Fruit fly (Drosophila melanogaster) whole organism, embryonic: ENCODE results near the gene CG4709.

Source experiments
- Ada2b ChIP-seq: fragments of 200-800 bp; sonication (Bioruptor generic); IDR thresholded peaks from 2 replicates; pipeline ENCODE4 v1.3.6; 2022; ENCODE audit warnings: missing biosample characterization, missing genetic modification characterization
- Antp ChIP-seq: fragments of 200-800 bp; sonication (Bioruptor generic); optimal IDR thresholded peaks from 3 replicates; lab custom pipeline; 2016; ENCODE audit warnings: missing biosample characterization, missing genetic modification characterization
- Atf6 ChIP-seq: fragments of 200-800 bp; sonication (Bioruptor generic); IDR thresholded peaks from 2 replicates; pipeline ENCODE4 v1.3.6; 2022; ENCODE audit warnings: missing biosample characterization, missing genetic modification characterization
- CG10565 ChIP-seq: fragments of 200-800 bp; sonication (Bioruptor generic); optimal IDR thresholded peaks from 3 replicates; lab custom pipeline; 2016; ENCODE audit warnings: missing biosample characterization, mild to moderate bottlenecking, missing genetic modification characterization
- CG11695 ChIP-seq: fragments of 200-800 bp; sonication (Bioruptor generic); IDR thresholded peaks from 3 replicates; pipeline ENCODE4 v1.3.6; 2022; ENCODE audit warnings: missing biosample characterization, missing genetic modification characterization
- CG12659 ChIP-seq: fragments of 200-800 bp; sonication (Bioruptor generic); optimal IDR thresholded peaks from 3 replicates; lab custom pipeline; 2017; ENCODE audit warnings: mild to moderate bottlenecking, missing biosample characterization, missing genetic modification reagents, missing genetic modification characterization
- CG13424 ChIP-seq: fragments of 200-800 bp; sonication (Bioruptor generic); optimal IDR thresholded peaks from 2 replicates; lab custom pipeline; 2019; ENCODE audit warnings: missing biosample characterization, mild to moderate bottlenecking, missing genetic modification characterization, moderate library complexity
- CG15696 ChIP-seq: fragments of 200-800 bp; sonication (Bioruptor generic); optimal IDR thresholded peaks from 2 replicates; lab custom pipeline; 2019; ENCODE audit warnings: missing biosample characterization, mild to moderate bottlenecking, missing genetic modification characterization, moderate library complexity
- CG17912 ChIP-seq: fragments of 200-800 bp; sonication (Bioruptor generic); optimal IDR thresholded peaks from 2 replicates; lab custom pipeline; 2018; ENCODE audit warnings: missing biosample characterization, mild to moderate bottlenecking, missing genetic modification characterization
- CG2875 ChIP-seq: fragments of 200-800 bp; sonication (Bioruptor generic); optimal IDR thresholded peaks from 2 replicates; lab custom pipeline; 2017; ENCODE audit warnings: missing biosample characterization, mild to moderate bottlenecking, missing genetic modification characterization, missing genetic modification reagents
- CG3847 ChIP-seq: fragments of 200-800 bp; sonication (Bioruptor generic); IDR thresholded peaks from 2 replicates; pipeline ENCODE4 v1.3.6; 2022; ENCODE audit warnings: missing biosample characterization, missing genetic modification characterization
- CG3995 ChIP-seq: fragments of 200-800 bp; sonication (Bioruptor generic); optimal IDR thresholded peaks from 3 replicates; lab custom pipeline; 2016; ENCODE audit warnings: missing biosample characterization, missing genetic modification characterization
- CG6254 ChIP-seq: fragments of 200-800 bp; sonication (Bioruptor generic); optimal IDR thresholded peaks from 3 replicates; lab custom pipeline; 2017; ENCODE audit warnings: mild to moderate bottlenecking, missing biosample characterization, missing genetic modification reagents, missing genetic modification characterization
- CG6683 ChIP-seq: fragments of 200-800 bp; sonication (Bioruptor generic); optimal IDR thresholded peaks from 2 replicates; lab custom pipeline; 2017; ENCODE audit warnings: missing biosample characterization, mild to moderate bottlenecking, missing genetic modification characterization, missing genetic modification reagents
- CG7556 ChIP-seq: fragments of 200-800 bp; sonication (Bioruptor generic); optimal IDR thresholded peaks from 2 replicates; lab custom pipeline; 2017; ENCODE audit warnings: missing biosample characterization, mild to moderate bottlenecking, missing genetic modification characterization
- CG7839 ChIP-seq: fragments of 200-800 bp; sonication (Bioruptor generic); optimal IDR thresholded peaks from 3 replicates; lab custom pipeline; 2018; ENCODE audit warnings: missing biosample characterization, mild to moderate bottlenecking, missing genetic modification characterization, moderate library complexity
- CG8089 ChIP-seq: fragments of 200-800 bp; sonication (Bioruptor generic); optimal IDR thresholded peaks from 3 replicates; lab custom pipeline; 2016; ENCODE audit warnings: missing biosample characterization, missing genetic modification characterization
- CG9437 ChIP-seq: fragments of 200-800 bp; sonication (Bioruptor generic); optimal IDR thresholded peaks from 2 replicates; lab custom pipeline; 2018; ENCODE audit warnings: missing biosample characterization, mild to moderate bottlenecking, missing genetic modification characterization
- CG9817 ChIP-seq: fragments of 200-800 bp; sonication (Bioruptor generic); optimal IDR thresholded peaks from 2 replicates; lab custom pipeline; 2018; ENCODE audit warnings: missing biosample characterization, mild to moderate bottlenecking, missing genetic modification characterization, moderate library complexity
- D19B ChIP-seq: fragments of 200-800 bp; sonication (Bioruptor generic); optimal IDR thresholded peaks from 2 replicates; lab custom pipeline; 2017; ENCODE audit warnings: missing biosample characterization, mild to moderate bottlenecking, missing genetic modification characterization
- Elba2 ChIP-seq: fragments of 200-800 bp; sonication (Bioruptor generic); optimal IDR thresholded peaks from 3 replicates; lab custom pipeline; 2016; ENCODE audit warnings: missing biosample characterization, missing genetic modification characterization
- Gsc ChIP-seq: fragments of 200-800 bp; sonication (Bioruptor generic); IDR thresholded peaks from 2 replicates; pipeline ENCODE4 v1.3.6; 2022; ENCODE audit warnings: missing biosample characterization, missing genetic modification characterization
- Hr3 ChIP-seq: fragments of 200-800 bp; sonication (Bioruptor generic); optimal IDR thresholded peaks from 3 replicates; lab custom pipeline; 2016; ENCODE audit warnings: missing biosample characterization, missing genetic modification characterization
- Lpt ChIP-seq: fragments of >200 bp; optimal IDR thresholded peaks from 2 replicates; lab custom pipeline; 2018; ENCODE audit warnings: missing biosample characterization, missing genetic modification characterization
- Myb ChIP-seq: fragments of 200-800 bp; sonication (Bioruptor generic); optimal IDR thresholded peaks from 2 replicates; lab custom pipeline; 2016; ENCODE audit warnings: missing biosample characterization, missing genetic modification characterization
- Pdp1 ChIP-seq, 2 experiments: fragments of 200-800 bp; sonication (Bioruptor generic); optimal IDR thresholded peaks; 3 replicates each; lab custom pipeline; 2016; ENCODE audit warnings: missing biosample characterization in 2 of 2, missing genetic modification characterization in 2 of 2, mild to moderate bottlenecking in 1 of 2, moderate library complexity in 1 of 2
- Usf ChIP-seq: fragments of 200-800 bp; sonication (Bioruptor generic); optimal IDR thresholded peaks from 2 replicates; lab custom pipeline; 2017; ENCODE audit warnings: missing genotype, missing biosample characterization, missing genetic modification characterization
- amos ChIP-seq: fragments of 200-800 bp; sonication (Bioruptor generic); IDR thresholded peaks from 2 replicates; pipeline ENCODE4 v1.3.6; 2022; ENCODE audit warnings: missing biosample characterization, missing genetic modification characterization; ENCODE audit not compliant: partially characterized antibody
- ato ChIP-seq: fragments of 200-800 bp; sonication (Bioruptor generic); IDR thresholded peaks from 2 replicates; pipeline ENCODE4 v1.3.6; 2022; ENCODE audit warnings: missing biosample characterization, missing genetic modification characterization; ENCODE audit not compliant: partially characterized antibody
- bowl ChIP-seq: fragments of 200-800 bp; sonication (Bioruptor generic); IDR thresholded peaks from 2 replicates; pipeline ENCODE4 v1.3.6; 2022; ENCODE audit warnings: missing biosample characterization, missing genetic modification characterization
- caup ChIP-seq: fragments of 200-800 bp; sonication (Bioruptor generic); optimal IDR thresholded peaks from 3 replicates; lab custom pipeline; 2017; ENCODE audit warnings: missing biosample characterization, mild to moderate bottlenecking, missing genetic modification characterization, moderate library complexity; ENCODE audit not compliant: severe bottlenecking
- chif ChIP-seq, 2 experiments: fragments of 200-800 bp; sonication (Bioruptor generic); optimal IDR thresholded peaks; 3 replicates each; lab custom pipeline; 2016; ENCODE audit warnings: missing biosample characterization in 2 of 2, missing genetic modification characterization in 2 of 2
- chinmo ChIP-seq: fragments of 200-800 bp; sonication (Bioruptor generic); IDR thresholded peaks from 4 replicates; pipeline ENCODE4 v1.3.6; 2022; ENCODE audit warnings: missing biosample characterization, missing genetic modification characterization; ENCODE audit not compliant: partially characterized antibody
- crol ChIP-seq: fragments of 200-800 bp; sonication (Bioruptor generic); IDR thresholded peaks from 2 replicates; pipeline ENCODE4 v1.3.6; 2022; ENCODE audit warnings: missing biosample characterization, missing genetic modification characterization
- dm ChIP-seq: fragments of 200-800 bp; sonication (Bioruptor generic); optimal IDR thresholded peaks from 3 replicates; lab custom pipeline; 2016; ENCODE audit warnings: missing biosample characterization, missing genetic modification characterization
- gce ChIP-seq: fragments of 200-800 bp; sonication (Bioruptor generic); IDR thresholded peaks from 3 replicates; pipeline ENCODE4 v1.3.6; 2022; ENCODE audit warnings: missing biosample characterization, missing genetic modification characterization
- jumu ChIP-seq: fragments of 200-800 bp; sonication (Bioruptor generic); optimal IDR thresholded peaks from 3 replicates; lab custom pipeline; 2016; ENCODE audit warnings: missing biosample characterization, missing genetic modification characterization
- kah ChIP-seq: fragments of 200-800 bp; sonication (Bioruptor generic); optimal IDR thresholded peaks from 2 replicates; lab custom pipeline; 2018; ENCODE audit warnings: missing biosample characterization, mild to moderate bottlenecking, missing genetic modification characterization
- lab ChIP-seq: fragments of 200-800 bp; sonication (Bioruptor generic); optimal IDR thresholded peaks from 3 replicates; lab custom pipeline; 2017; ENCODE audit warnings: missing biosample characterization, missing genetic modification characterization, mild to moderate bottlenecking, moderate library complexity, missing genetic modification reagents
- luna ChIP-seq: fragments of 200-800 bp; sonication (Bioruptor generic); optimal IDR thresholded peaks from 2 replicates; lab custom pipeline; 2016; ENCODE audit warnings: missing biosample characterization, missing genetic modification characterization
- mld ChIP-seq: fragments of 200-800 bp; sonication (Bioruptor generic); IDR thresholded peaks from 3 replicates; pipeline ENCODE4 v1.3.6; 2022; ENCODE audit warnings: missing biosample characterization, missing genetic modification characterization; ENCODE audit not compliant: partially characterized antibody
- nom ChIP-seq: fragments of 200-800 bp; sonication (Bioruptor generic); optimal IDR thresholded peaks from 2 replicates; lab custom pipeline; 2017; ENCODE audit warnings: missing biosample characterization, missing genetic modification characterization, mild to moderate bottlenecking, moderate library complexity, missing genetic modification reagents
- pho ChIP-seq: fragments of 200-800 bp; sonication (Bioruptor generic); optimal IDR thresholded peaks from 2 replicates; lab custom pipeline; 2016; ENCODE audit warnings: missing biosample characterization, missing genetic modification characterization
- ro ChIP-seq: fragments of 200-800 bp; sonication (Bioruptor generic); IDR thresholded peaks from 2 replicates; pipeline ENCODE4 v1.3.6; 2022; ENCODE audit warnings: missing biosample characterization, missing genetic modification characterization
- stc ChIP-seq: fragments of 200-800 bp; sonication (Bioruptor generic); IDR thresholded peaks from 2 replicates; pipeline ENCODE4 v1.3.6; 2022; ENCODE audit warnings: missing biosample characterization, missing genetic modification characterization
- vfl ChIP-seq: fragments of 200-800 bp; sonication (Bioruptor generic); optimal IDR thresholded peaks from 2 replicates; lab custom pipeline; 2016; ENCODE audit warnings: missing biosample characterization, missing genetic modification characterization
- wdn ChIP-seq: fragments of 200-800 bp; sonication (Bioruptor generic); IDR thresholded peaks from 2 replicates; pipeline ENCODE4 v1.3.6; 2022; ENCODE audit warnings: missing biosample characterization, missing genetic modification characterization

The CG4709 gene

DNA sequence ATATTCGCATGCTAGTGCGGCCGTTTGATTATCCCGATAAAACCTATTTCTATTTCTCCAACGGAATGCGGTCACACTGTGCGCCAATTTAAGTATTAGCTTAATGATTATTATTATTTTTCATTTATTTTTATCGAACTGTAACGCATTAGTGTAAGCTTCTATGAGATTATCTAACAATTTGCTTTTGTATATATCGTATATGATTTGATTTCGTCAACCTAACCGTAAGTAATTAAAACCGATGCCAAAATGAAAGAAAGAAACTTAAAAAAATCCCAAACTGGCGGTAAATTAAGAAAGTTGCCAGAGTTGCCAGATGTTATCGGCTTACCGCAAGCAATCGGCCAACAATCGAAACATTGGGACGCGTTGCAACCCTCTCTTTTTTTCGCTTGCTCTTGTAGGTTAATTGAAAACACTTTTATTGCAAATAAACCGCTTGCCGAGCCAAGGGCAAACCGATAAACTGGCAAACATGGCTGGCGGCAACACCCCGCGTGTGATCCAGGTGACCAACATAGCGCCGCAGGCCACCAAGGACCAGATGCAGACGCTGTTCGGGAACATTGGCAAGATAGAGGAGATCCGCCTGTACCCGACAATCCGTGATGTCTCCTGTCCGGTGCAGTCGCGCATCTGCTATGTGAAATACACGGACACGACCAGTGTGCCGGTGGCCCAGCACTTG, 41.4 kb upstream of the CG4709 start, which contains the start of the genes Etl1 and Srp54 (continued):
- TF ChIP-seq chinmo (no peak), ro (GFP tag; lab: Robert Waterston, UW) (no peak), CG7556 (GFP tag; lab: Kevin White, UChicago) (no peak), Lpt (GFP tag; lab: Kevin White, UChicago) (no peak), amos (no peak), CG12659 (peak; percentile 60), Gsc (no peak), luna (GFP tag; lab: Kevin White, UChicago) (no peak), CG17912 (no peak), CG9437 (GFP tag; lab: Kevin White, UChicago) (no peak), Ada2b (GFP tag; lab: Robert Waterston, UW) (no peak), lab (GFP tag; lab: Kevin White, UChicago) (no peak), CG6254 (GFP tag; lab: Kevin White, UChicago) (no peak), ato (GFP tag; lab: Robert Waterston, UW) (no peak), kah (GFP tag; lab: Kevin White, UChicago) (no peak), CG3847 (peak; percentile 39; the same call in 1 of the 2 replicates), bowl (no peak)

- peak; percentile 26 for TF ChIP-seq CG2875 (GFP tag; lab: Kevin White, UChicago)
- TF ChIP-seq nom (GFP tag; lab: Kevin White, UChicago) = peak; percentile 100
- TF ChIP-seq CG13424 (tag; lab: Kevin White, UChicago) = peak; percentile 73
- TF ChIP-seq gce (GFP tag; lab: Robert Waterston, UW) = peak; percentile 64; the same call in 1 of the 3 replicates
- TF ChIP-seq dm (GFP tag; lab: Kevin White, UChicago) = no peak
- peak in 1 of 2 experiments; percentile 28 for TF ChIP-seq chif (GFP tag; optimal IDR thresholded peaks at IDR 0.05; lab: Kevin White, UChicago)
- peak; percentile 58 for TF ChIP-seq pho (GFP tag; lab: Kevin White, UChicago)
- TF ChIP-seq Pdp1 (GFP tag; optimal IDR thresholded peaks at IDR 0.05; lab: Kevin White, UChicago) = peak; percentile 45 to 47
- peak; percentile 63 for TF ChIP-seq CG11695 (GFP tag; lab: Robert Waterston, UW)
- peak; percentile 0 for TF ChIP-seq Usf (GFP tag; lab: Kevin White, UChicago)
- peak; percentile 56 for TF ChIP-seq jumu (GFP tag; lab: Kevin White, UChicago)
- TF ChIP-seq CG8089 (GFP tag; lab: Kevin White, UChicago) = no peak
- no peak for TF ChIP-seq CG10565 (GFP tag; lab: Kevin White, UChicago)
- TF ChIP-seq caup (GFP tag; lab: Kevin White, UChicago) = peak; percentile 55
- peak; percentile 55 for TF ChIP-seq Antp (GFP tag; lab: Kevin White, UChicago)
- peak; percentile 36 for TF ChIP-seq CG6683 (GFP tag; lab: Kevin White, UChicago)
- TF ChIP-seq CG12659 = peak; percentile 70
- peak; percentile 78 for TF ChIP-seq Atf6 (GFP tag; lab: Robert Waterston, UW)
- TF ChIP-seq CG3995 (GFP tag; lab: Kevin White, UChicago) = peak; percentile 14
- TF ChIP-seq D19B (GFP tag; lab: Kevin White, UChicago) = peak; percentile 40
- peak; percentile 44 for TF ChIP-seq vfl
- TF ChIP-seq CG9817 (tag; lab: Kevin White, UChicago) = peak; percentile 39
- TF ChIP-seq Elba2 = no peak
- TF ChIP-seq Hr3 (GFP tag; lab: Kevin White, UChicago) = peak; percentile 16
- peak; percentile 55 for TF ChIP-seq CG7839 (tag; lab: Kevin White, UChicago)
- peak; percentile 66 for TF ChIP-seq crol (GFP tag; lab: Robert Waterston, UW)
- TF ChIP-seq Myb (GFP tag; lab: Kevin White, UChicago) = peak; percentile 32
- no peak for TF ChIP-seq wdn (GFP tag; lab: Robert Waterston, UW)
- TF ChIP-seq stc (GFP tag; lab: Robert Waterston, UW) = peak; percentile 64
- TF ChIP-seq mld (GFP tag; lab: Robert Waterston, UW) = 0 out of 3 replicates have a peak, but pooled peaks have one; percentile 33
- no peak for TF ChIP-seq CG15696 (tag; lab: Kevin White, UChicago)
These were observed 38.9 kb upstream of the CG4709 start, which contains the start of gene yip2 for dm6 chr2L:9915011-9915850. Gene yip2, plus strand, starts transcription at chr2L:9915253.
